Fruit fly (Drosophila melanogaster): ENCODE measurements around the gene CG15210.
A peak's percentile ranks its signal among the peaks of the same experiment; 100 is the strongest.

CG15210 gene

dm6 chrX:10822678-10823440 lies 16.2 kb upstream of the CG15210 start (continued):
- TF ChIP-seq CG7271 (tag; optimal IDR thresholded peaks at IDR 0.05) (no peak), ewg (GFP tag; optimal IDR thresholded peaks at IDR 0.05) (peak; percentile 48), CG16815 (GFP tag; optimal IDR thresholded peaks at IDR 0.05) (peak; percentile 86), prd (optimal IDR thresholded peaks at IDR 0.05) (no peak), prd (GFP tag; IDR thresholded peaks at IDR 0.05) (peak; percentile 82), CG13123 (GFP tag; optimal IDR thresholded peaks at IDR 0.05) (peak; percentile 30), hbn (GFP tag; IDR thresholded peaks at IDR 0.05; ENCODE audit: partially characterized antibody) (no peak), CHES-1-like (GFP tag; optimal IDR thresholded peaks at IDR 0.05) (no peak), en (GFP tag; optimal IDR thresholded peaks at IDR 0.05) (no peak), ara (GFP tag; IDR thresholded peaks at IDR 0.05) (peak; percentile 31; the same call in 1 of the 2 replicates), Side (GFP tag; optimal IDR thresholded peaks at IDR 0.05) (no peak), CG8089 (GFP tag; optimal IDR thresholded peaks at IDR 0.05) (no peak), CG10274 (GFP tag; optimal IDR thresholded peaks at IDR 0.05) (peak; percentile 26), pan (optimal IDR thresholded peaks at IDR 0.05) (no peak), pan (GFP tag; optimal IDR thresholded peaks at IDR 0.05 in 1 of 2, IDR thresholded peaks at IDR 0.05 in 1 of 2) (no peak), run (tag; optimal IDR thresholded peaks at IDR 0.05) (peak; percentile 26), Oli (tag; optimal IDR thresholded peaks at IDR 0.05) (peak; percentile 81), salm (tag; optimal IDR thresholded peaks at IDR 0.05) (peak; percentile 40), z (GFP tag; IDR thresholded peaks at IDR 0.05) (peak; percentile 72), B-H1 (GFP tag; IDR thresholded peaks at IDR 0.05) (no peak), dati (GFP tag; IDR thresholded peaks at IDR 0.05) (no peak), CG18476 (GFP tag; optimal IDR thresholded peaks at IDR 0.05) (peak; percentile 71), CG34224 (GFP tag; IDR thresholded peaks at IDR 0.05; ENCODE audit: partially characterized antibody) (no peak), ATbp (GFP tag; optimal IDR thresholded peaks at IDR 0.05) (peak; percentile 57), toy (GFP tag; IDR thresholded peaks at IDR 0.05) (no peak), CG34422 (GFP tag; IDR thresholded peaks at IDR 0.05) (no peak), Abd-B (GFP tag; optimal IDR thresholded peaks at IDR 0.05) (no peak), Chrac-16 (GFP tag; optimal IDR thresholded peaks at IDR 0.05) (peak; percentile 37), CG13287 (GFP tag; IDR thresholded peaks at IDR 0.05; ENCODE audit: partially characterized antibody) (no peak), CG15514 (GFP tag; optimal IDR thresholded peaks at IDR 0.05) (peak; percentile 26), Dp (GFP tag; optimal IDR thresholded peaks at IDR 0.05) (no peak), otp (GFP tag; IDR thresholded peaks at IDR 0.05) (no peak), CG7372 (GFP tag; IDR thresholded peaks at IDR 0.05) (no peak), HLH4C (GFP tag; IDR thresholded peaks at IDR 0.05; ENCODE audit: partially characterized antibody) (no peak), CG6254 (GFP tag; optimal IDR thresholded peaks at IDR 0.05) (peak; percentile 68), CG31441 (GFP tag; IDR thresholded peaks at IDR 0.05) (peak; percentile 85), CG17802 (tag; optimal IDR thresholded peaks at IDR 0.05) (peak; percentile 34), Scr (GFP tag; IDR thresholded peaks at IDR 0.05; ENCODE audit: partially characterized antibody) (no peak), CkIIα-i1 (GFP tag; IDR thresholded peaks at IDR 0.05) (no peak), Ets97D (GFP tag; optimal IDR thresholded peaks at IDR 0.05) (no peak), peb (GFP tag; IDR thresholded peaks at IDR 0.05) (0 out of 2 replicates have a peak, but pooled peaks have one; percentile 13), pfk (GFP tag; optimal IDR thresholded peaks at IDR 0.05) (no peak), ato (GFP tag; IDR thresholded peaks at IDR 0.05; ENCODE audit: partially characterized antibody) (no peak), lilli (GFP tag; optimal IDR thresholded peaks at IDR 0.05) (peak; percentile 42), E2f1 (GFP tag; IDR thresholded peaks at IDR 0.05) (peak; percentile 56), Hmx (GFP tag; optimal IDR thresholded peaks at IDR 0.05) (no peak), Atf-2 (GFP tag; optimal IDR thresholded peaks at IDR 0.05) (peak; percentile 13), mld (GFP tag; IDR thresholded peaks at IDR 0.05; ENCODE audit: partially characterized antibody) (no peak), nau (GFP tag; optimal IDR thresholded peaks at IDR 0.05) (peak; percentile 29)

All from whole organism, embryonic.